Worm (Caenorhabditis elegans): Measurements from ENCODE around the gene B0302.4.

- TF ChIP-seq tra-4 (tag; optimal IDR thresholded peaks at IDR 0.05) = no peak
- no peak for TF ChIP-seq ceh-13 (GFP tag; optimal IDR thresholded peaks at IDR 0.05)
- TF ChIP-seq ama-1 (optimal IDR thresholded peaks at IDR 0.05) = no peak
- no peak for TF ChIP-seq flt-1 (GFP tag; IDR thresholded peaks at IDR 0.05)
- TF ChIP-seq sea-1 (GFP tag; conservative IDR thresholded peaks at IDR 0.05) = no peak
- TF ChIP-seq tbx-37 (GFP tag; conservative IDR thresholded peaks at IDR 0.05) = no peak
- no peak for TF ChIP-seq hmbx-1 (tag; optimal IDR thresholded peaks at IDR 0.05)
- TF ChIP-seq B0310.2 (tag; optimal IDR thresholded peaks at IDR 0.05) = no peak
- TF ChIP-seq hnd-1 (tag; optimal IDR thresholded peaks at IDR 0.05) = no peak
- TF ChIP-seq ceh-36 (tag; optimal IDR thresholded peaks at IDR 0.05) = no peak
- TF ChIP-seq tbx-11 (GFP tag; IDR thresholded peaks at IDR 0.05) = no peak
These were observed 42.1 kb downstream of the B0302.4 start, which contains the start of gene K09E3.7 for ce11 chrX:17134427-17134826.
